Worm (Caenorhabditis elegans) whole organism, L4 larva: Measurements from ENCODE around the gene tsn-1.

Source experiments
- D1046.2 ChIP-seq: fragments of 200-800 bp; sonication (Bioruptor generic); IDR thresholded peaks from 2 replicates; pipeline ENCODE4 v1.3.6; 2022; ENCODE audit warnings: missing genetic modification characterization, missing compliant biosample characterization
- F10B5.3 ChIP-seq: sonication (generic microtip); optimal IDR thresholded peaks from 2 replicates; lab custom pipeline; 2016; ENCODE audit warnings: mild to moderate bottlenecking, missing genetic modification characterization, missing compliant biosample characterization
- T26A8.4 ChIP-seq: fragments of 200-800 bp; sonication (Bioruptor generic); IDR thresholded peaks from 2 replicates; pipeline ENCODE4 v1.3.6; 2022; ENCODE audit warnings: missing genetic modification characterization, missing compliant biosample characterization
- Y48G9A.11 ChIP-seq: fragments of 200-800 bp; sonication (Bioruptor generic); IDR thresholded peaks from 2 replicates; pipeline ENCODE4 v1.3.6; 2022; ENCODE audit warnings: missing genetic modification reagents, missing genetic modification characterization, missing compliant biosample characterization
- Y75B8A.6 ChIP-seq: fragments of 200-800 bp; sonication (Bioruptor generic); IDR thresholded peaks from 2 replicates; pipeline ENCODE4 v1.3.6; 2022; ENCODE audit warnings: missing genetic modification reagents, missing genetic modification characterization, missing compliant biosample characterization
- aha-1 ChIP-seq: fragments of 150-350 bp; peaks from one replicate; lab custom pipeline; 2014; ENCODE audit warnings: missing biosample characterization, missing genetic modification characterization
- aly-2 ChIP-seq: sonication (generic microtip); optimal IDR thresholded peaks from 2 replicates; lab custom pipeline; 2018; ENCODE audit warnings: missing biosample characterization, missing genetic modification characterization
- arid-1 ChIP-seq: fragments of 200-800 bp; sonication (Bioruptor generic); conservative IDR thresholded peaks from 2 replicates; pipeline ENCODE4 v1.3.6; 2022; ENCODE audit warnings: missing genetic modification reagents, missing genetic modification characterization, missing compliant biosample characterization
- ceh-20 ChIP-seq: fragments of 200-800 bp; sonication (Bioruptor generic); IDR thresholded peaks from 2 replicates; pipeline ENCODE4 v1.3.6; 2022; ENCODE audit warnings: missing genetic modification reagents, missing genetic modification characterization, missing compliant biosample characterization
- ceh-44 ChIP-seq: fragments of 200-800 bp; sonication (Bioruptor generic); IDR thresholded peaks from 2 replicates; pipeline ENCODE4 v1.3.6; 2022; ENCODE audit warnings: missing genetic modification reagents, missing genetic modification characterization, missing compliant biosample characterization
- ces-1 ChIP-seq: fragments of 150-350 bp; sonication (generic microtip); optimal IDR thresholded peaks from 4 replicates; lab custom pipeline; 2014; ENCODE audit warnings: missing biosample characterization, missing genetic modification reagents, missing genetic modification characterization
- daf-16 ChIP-seq, 3 experiments: sonication (generic microtip); optimal IDR thresholded peaks; 2 replicates each; lab custom pipeline; 2016 to 2017; ENCODE audit warnings: missing genetic modification characterization in 3 of 3, missing genetic modification reagents in 3 of 3, mild to moderate bottlenecking in 2 of 3, missing compliant biosample characterization in 2 of 3, missing biosample characterization in 1 of 3, moderate library complexity in 1 of 3
- daf-19 ChIP-seq: fragments of 200-800 bp; sonication (Bioruptor generic); conservative IDR thresholded peaks from 2 replicates; pipeline ENCODE4 v1.3.6; 2022; ENCODE audit warnings: missing genetic modification characterization, missing compliant biosample characterization
- daf-8 ChIP-seq: fragments of 200-800 bp; sonication (Bioruptor generic); IDR thresholded peaks from 2 replicates; pipeline ENCODE4 v1.3.6; 2022; ENCODE audit warnings: missing genetic modification characterization, missing compliant biosample characterization
- dmd-9 ChIP-seq: fragments of 200-800 bp; sonication (Bioruptor generic); IDR thresholded peaks from 2 replicates; pipeline ENCODE4 v1.3.6; 2022; ENCODE audit warnings: missing genetic modification reagents, missing genetic modification characterization, missing compliant biosample characterization
- duxl-1 ChIP-seq: sonication (generic microtip); optimal IDR thresholded peaks from 2 replicates; lab custom pipeline; 2016; ENCODE audit warnings: mild to moderate bottlenecking, missing genetic modification characterization, moderate library complexity, missing compliant biosample characterization; ENCODE audit not compliant: poor library complexity
- dve-1 ChIP-seq: sonication (generic microtip); optimal IDR thresholded peaks from 2 replicates; lab custom pipeline; 2017; ENCODE audit warnings: antibody characterized with exemption, mild to moderate bottlenecking, missing genetic modification characterization, missing compliant biosample characterization; ENCODE audit not compliant: insufficient read depth
- egl-43 ChIP-seq: fragments of 200-800 bp; sonication (Bioruptor generic); IDR thresholded peaks from 2 replicates; pipeline ENCODE4 v1.3.6; 2022; ENCODE audit warnings: missing genetic modification reagents, missing genetic modification characterization, missing compliant biosample characterization
- fos-1 ChIP-seq: fragments of 150-350 bp; optimal IDR thresholded peaks from 2 replicates; lab custom pipeline; 2014; ENCODE audit warnings: missing biosample characterization, missing genetic modification characterization
- gei-8 ChIP-seq: fragments of 200-800 bp; sonication (Bioruptor generic); optimal IDR thresholded peaks from 2 replicates; lab custom pipeline; 2018; ENCODE audit warnings: mild to moderate bottlenecking, missing genetic modification characterization, missing compliant biosample characterization
- hlh-11 ChIP-seq: fragments of 200-800 bp; sonication (Bioruptor generic); optimal IDR thresholded peaks from 2 replicates; lab custom pipeline; 2018; ENCODE audit warnings: mild to moderate bottlenecking, missing genetic modification characterization, missing compliant biosample characterization
- hmg-1.1 ChIP-seq: fragments of 200-800 bp; sonication (Bioruptor generic); IDR thresholded peaks from 2 replicates; pipeline ENCODE4 v1.3.6; 2022; ENCODE audit warnings: missing genetic modification reagents, missing genetic modification characterization, missing compliant biosample characterization
- lin-15B ChIP-seq: fragments of 150-350 bp; sonication (generic microtip); optimal IDR thresholded peaks from 3 replicates; lab custom pipeline; 2014; ENCODE audit warnings: missing biosample characterization, missing genetic modification characterization
- lin-29 ChIP-seq: fragments of 200-800 bp; sonication (Bioruptor generic); IDR thresholded peaks from 2 replicates; pipeline ENCODE4 v1.3.6; 2022; ENCODE audit warnings: missing genetic modification reagents, missing genetic modification characterization, missing compliant biosample characterization
- lin-39 ChIP-seq: fragments of 150-350 bp; optimal IDR thresholded peaks from 2 replicates; lab custom pipeline; 2014; ENCODE audit warnings: missing biosample characterization, missing genetic modification reagents, missing genetic modification characterization
- lsy-2 ChIP-seq, 2 experiments: fragments of 150-350 bp in 1 of 2; sonication (generic microtip) in 1 of 2; optimal IDR thresholded peaks; 2 replicates each; lab custom pipeline; 2014 to 2017; ENCODE audit warnings: missing biosample characterization in 2 of 2, missing genetic modification characterization in 2 of 2
- madf-5 ChIP-seq, 2 experiments: fragments of 200-800 bp; sonication (Bioruptor generic); IDR thresholded peaks; 2 replicates each; pipeline ENCODE4 v1.3.6; 2022; ENCODE audit warnings: missing compliant biosample characterization in 2 of 2, missing genetic modification characterization in 2 of 2
- madf-9 ChIP-seq: fragments of 200-800 bp; sonication (Bioruptor generic); conservative IDR thresholded peaks from 2 replicates; pipeline ENCODE4 v1.3.6; 2022; ENCODE audit warnings: missing genetic modification reagents, missing genetic modification characterization, missing compliant biosample characterization
- mxl-3 ChIP-seq: fragments of 200-800 bp; sonication (Bioruptor generic); optimal IDR thresholded peaks from 2 replicates; lab custom pipeline; 2018; ENCODE audit warnings: mild to moderate bottlenecking, missing genetic modification characterization, missing compliant biosample characterization
- nhr-102 ChIP-seq: sonication (generic microtip); optimal IDR thresholded peaks from 2 replicates; lab custom pipeline; 2016; ENCODE audit warnings: mild to moderate bottlenecking, missing genetic modification characterization, moderate library complexity, missing compliant biosample characterization
- nhr-11 ChIP-seq: fragments of 150-350 bp; optimal IDR thresholded peaks from 2 replicates; lab custom pipeline; 2014; ENCODE audit warnings: missing biosample characterization, missing genetic modification characterization
- nhr-25 ChIP-seq: sonication (generic microtip); optimal IDR thresholded peaks from 2 replicates; lab custom pipeline; 2017; ENCODE audit warnings: missing genetic modification characterization, mild to moderate bottlenecking, missing compliant biosample characterization, antibody characterized with exemption, moderate library complexity, borderline replicate concordance; ENCODE audit not compliant: insufficient read depth
- nhr-41 ChIP-seq: fragments of 200-800 bp; sonication (Bioruptor generic); IDR thresholded peaks from 2 replicates; pipeline ENCODE4 v1.3.6; 2022; ENCODE audit warnings: missing genetic modification reagents, missing genetic modification characterization, missing compliant biosample characterization
- nhr-42 ChIP-seq: fragments of 200-800 bp; sonication (Bioruptor generic); IDR thresholded peaks from 2 replicates; pipeline ENCODE4 v1.3.6; 2022; ENCODE audit warnings: missing genetic modification characterization, missing compliant biosample characterization
- nhr-77 ChIP-seq: fragments of 150-350 bp; optimal IDR thresholded peaks from 2 replicates; lab custom pipeline; 2014; ENCODE audit warnings: missing biosample characterization, missing genetic modification characterization
- pqm-1 ChIP-seq: sonication (generic microtip); optimal IDR thresholded peaks from 2 replicates; lab custom pipeline; 2017; ENCODE audit warnings: missing biosample characterization, missing genetic modification characterization
- saeg-2 ChIP-seq: fragments of 200-800 bp; sonication (Bioruptor generic); IDR thresholded peaks from 2 replicates; pipeline ENCODE4 v1.3.6; 2022; ENCODE audit warnings: missing genetic modification reagents, missing genetic modification characterization, missing compliant biosample characterization
- spr-1 ChIP-seq: sonication (generic microtip); optimal IDR thresholded peaks from 2 replicates; lab custom pipeline; 2016; ENCODE audit warnings: mild to moderate bottlenecking, missing genetic modification characterization, missing compliant biosample characterization
- ztf-11 ChIP-seq: fragments of 150-350 bp; optimal IDR thresholded peaks from 2 replicates; lab custom pipeline; 2014; ENCODE audit warnings: missing biosample characterization, missing genetic modification characterization
- ztf-7 ChIP-seq: fragments of 150-350 bp; optimal IDR thresholded peaks from 2 replicates; lab custom pipeline; 2014; ENCODE audit warnings: missing biosample characterization, missing genetic modification characterization

The tsn-1 gene

ce11 chrII:4706359-4706871 lies at the start of gene tsn-1, which contains the start of gene F10G7.9 (continued):
- TF ChIP-seq hlh-11 (tag; lab: Kevin White, UChicago) (peak; percentile 64), hmg-1.1 (GFP tag; lab: Robert Waterston, UW) (peak; percentile 57; the same call in 1 of the 2 replicates), pqm-1 (tag; lab: Kevin White, UChicago) (peak; percentile 51), madf-9 (GFP tag; lab: Robert Waterston, UW) (no peak), aha-1 (peak; percentile 87), lin-39 (tag; lab: Kevin White, UChicago) (no peak)

- TF ChIP-seq arid-1 (GFP tag; lab: Robert Waterston, UW) (no peak), ceh-44 (GFP tag; lab: Robert Waterston, UW) (no peak), ces-1 (GFP tag; lab: Kevin White, UChicago) (no peak), egl-43 (GFP tag; lab: Robert Waterston, UW) (no peak), nhr-42 (GFP tag; lab: Robert Waterston, UW) (no peak), Y75B8A.6 (GFP tag; lab: Robert Waterston, UW) (no peak), Y48G9A.11 (GFP tag; lab: Robert Waterston, UW) (no peak), daf-16 (GFP tag; optimal IDR thresholded peaks at IDR 0.05; lab: Kevin White, UChicago) (no peak), daf-16 (tag; optimal IDR thresholded peaks at IDR 0.05; lab: Kevin White, UChicago) (peak; percentile 83)
Measured at ce11 chrII:4657370-4657769, 49.3 kb upstream of the tsn-1 start.

DNA sequence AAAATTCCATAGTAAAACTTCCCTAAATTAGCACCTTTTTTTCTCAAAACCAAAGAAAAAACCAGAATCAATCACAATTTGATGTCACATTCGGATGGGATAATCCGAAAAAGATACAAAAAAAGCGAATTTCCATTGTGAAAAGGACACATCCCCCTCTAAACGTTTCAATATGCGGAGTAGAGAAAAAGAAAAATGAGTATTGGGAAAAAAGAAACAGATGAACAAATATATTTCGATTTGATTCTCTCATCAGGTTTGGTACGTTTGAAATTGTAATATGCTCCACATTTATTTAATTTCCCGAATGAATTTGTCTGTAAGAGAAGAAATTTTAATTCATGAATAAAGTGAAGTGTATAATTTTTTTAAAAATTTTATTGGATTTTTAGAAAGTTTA lies 48.4 kb upstream of the tsn-1 start:
- TF ChIP-seq egl-43 (GFP tag; lab: Robert Waterston, UW) = no peak
- TF ChIP-seq duxl-1 (tag; lab: Kevin White, UChicago) = no peak
- no peak for TF ChIP-seq daf-19 (GFP tag; lab: Robert Waterston, UW)
- no peak for TF ChIP-seq ztf-11 (tag; lab: Kevin White, UChicago)
- no peak for TF ChIP-seq nhr-41
- no peak for TF ChIP-seq aly-2 (tag; lab: Kevin White, UChicago)
- TF ChIP-seq daf-8 = no peak
- TF ChIP-seq ztf-7 = no peak
- no peak for TF ChIP-seq lin-15B (tag; lab: Kevin White, UChicago)
- no peak for TF ChIP-seq mxl-3 (GFP tag; lab: Kevin White, UChicago)
- no peak for TF ChIP-seq fos-1 (tag; lab: Kevin White, UChicago)
- no peak for TF ChIP-seq dve-1
- no peak for TF ChIP-seq ceh-20
- no peak for TF ChIP-seq saeg-2 (GFP tag; lab: Robert Waterston, UW)
- no peak for TF ChIP-seq lin-29

- TF ChIP-seq daf-8 = no peak
- TF ChIP-seq nhr-102 (tag; lab: Kevin White, UChicago) = no peak
- no peak for TF ChIP-seq Y75B8A.6 (GFP tag; lab: Robert Waterston, UW)
- TF ChIP-seq dmd-9 (GFP tag; lab: Robert Waterston, UW) = no peak
- TF ChIP-seq ceh-44 (GFP tag; lab: Robert Waterston, UW) = no peak
- TF ChIP-seq spr-1 (tag; lab: Kevin White, UChicago) = no peak
- no peak for TF ChIP-seq nhr-42 (GFP tag; lab: Robert Waterston, UW)
- no peak for TF ChIP-seq D1046.2 (GFP tag; lab: Robert Waterston, UW)
Measured at ce11 chrII:4661278-4661677, 45.3 kb upstream of the tsn-1 start, which contains the start of gene T05A7.13. Gene T05A7.13 (minus strand): TSS chrII:4661378.

DNA sequence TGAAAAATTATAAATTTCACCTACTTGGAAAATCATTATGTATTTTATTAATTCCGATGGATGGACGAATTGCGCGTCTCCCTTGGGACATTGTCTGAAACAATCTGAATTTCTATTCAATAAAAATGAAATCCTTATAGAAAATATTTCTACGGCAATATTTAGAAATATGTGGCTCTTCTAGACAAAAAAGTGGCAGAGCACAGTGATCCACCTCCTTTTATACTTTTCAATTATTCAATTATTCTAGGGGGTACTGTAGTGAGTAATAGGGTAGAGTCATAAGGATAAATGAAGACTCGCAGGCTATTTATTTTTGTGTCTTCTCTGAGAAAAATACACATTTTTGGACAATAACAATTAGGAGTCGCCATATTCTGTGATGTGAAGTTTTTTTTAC lies 43.4 kb upstream of the tsn-1 start, which contains the start of gene T05A7.12:
Gene T05A7.12, minus strand, starts transcription at position 101 of the 400 bp plus-strand sequence.
- TF ChIP-seq nhr-25 (tag; lab: Kevin White, UChicago) = no peak
- no peak for TF ChIP-seq arid-1 (GFP tag; lab: Robert Waterston, UW)
- no peak for TF ChIP-seq F10B5.3 (tag; lab: Kevin White, UChicago)
- no peak for TF ChIP-seq gei-8 (GFP tag; lab: Kevin White, UChicago)
- TF ChIP-seq ceh-44 (GFP tag; lab: Robert Waterston, UW) = no peak
- TF ChIP-seq nhr-11 (tag; lab: Kevin White, UChicago) = no peak
- no peak for TF ChIP-seq nhr-77 (tag; lab: Kevin White, UChicago)
- no peak for TF ChIP-seq dmd-9 (GFP tag; lab: Robert Waterston, UW)
- TF ChIP-seq T26A8.4 (GFP tag; lab: Robert Waterston, UW) = no peak
- TF ChIP-seq lsy-2 (tag; optimal IDR thresholded peaks at IDR 0.05; lab: Kevin White, UChicago) = no peak
- no peak for TF ChIP-seq madf-5 (GFP tag; IDR thresholded peaks at IDR 0.05; lab: Robert Waterston, UW)
